Worm (Caenorhabditis elegans) whole organism, late embryonic: ENCODE results near the gene epc-1.
A peak's percentile ranks its signal among the peaks of the same experiment; 100 is the strongest.

Experiments
- C38D4.7 ChIP-seq: fragments of 200-800 bp; sonication (Bioruptor generic); optimal IDR thresholded peaks from 2 replicates; lab custom pipeline; 2018; ENCODE audit warnings: mild to moderate bottlenecking, missing genetic modification characterization, moderate library complexity, missing compliant biosample characterization
- F13H6.1 ChIP-seq: sonication (generic microtip); optimal IDR thresholded peaks from 2 replicates; lab custom pipeline; 2016; ENCODE audit warnings: missing genetic modification characterization, missing compliant biosample characterization
- K09A11.1 ChIP-seq: sonication (generic microtip); optimal IDR thresholded peaks from 2 replicates; lab custom pipeline; 2017; ENCODE audit warnings: antibody characterized with exemption, mild to moderate bottlenecking, missing genetic modification characterization, missing compliant biosample characterization; ENCODE audit not compliant: insufficient read depth
- T23F11.4 ChIP-seq: fragments of 200-800 bp; sonication (Bioruptor generic); optimal IDR thresholded peaks from 2 replicates; lab custom pipeline; 2018; ENCODE audit warnings: mild to moderate bottlenecking, missing genetic modification characterization, missing compliant biosample characterization
- Y22D7AL.16 ChIP-seq: sonication (generic microtip); optimal IDR thresholded peaks from 2 replicates; lab custom pipeline; 2016; ENCODE audit warnings: missing genetic modification characterization, missing compliant biosample characterization
- ahr-1 ChIP-seq: sonication (generic microtip); optimal IDR thresholded peaks from 2 replicates; lab custom pipeline; 2016; ENCODE audit warnings: missing genetic modification characterization, missing compliant biosample characterization
- ceh-18 ChIP-seq: sonication (generic microtip); optimal IDR thresholded peaks from 2 replicates; lab custom pipeline; 2016; ENCODE audit warnings: missing genetic modification characterization, missing compliant biosample characterization
- ceh-19 ChIP-seq: fragments of 200-800 bp; sonication (Bioruptor generic); optimal IDR thresholded peaks from 2 replicates; lab custom pipeline; 2018; ENCODE audit warnings: mild to moderate bottlenecking, missing genetic modification characterization, missing compliant biosample characterization
- ceh-2 ChIP-seq: sonication (generic microtip); optimal IDR thresholded peaks from 2 replicates; lab custom pipeline; 2016; ENCODE audit warnings: missing genotype, missing genetic modification characterization, missing compliant biosample characterization
- ceh-22 ChIP-seq: sonication (generic microtip); optimal IDR thresholded peaks from 2 replicates; lab custom pipeline; 2017; ENCODE audit warnings: missing biosample characterization, missing genetic modification characterization
- ceh-30 ChIP-seq: fragments of 150-350 bp; optimal IDR thresholded peaks from 2 replicates; lab custom pipeline; 2014; ENCODE audit warnings: missing biosample characterization, missing genetic modification characterization
- ceh-34 ChIP-seq: sonication (generic microtip); optimal IDR thresholded peaks from 2 replicates; lab custom pipeline; 2016; ENCODE audit warnings: mild to moderate bottlenecking, missing genetic modification characterization, missing compliant biosample characterization
- ceh-9 ChIP-seq: sonication (generic microtip); optimal IDR thresholded peaks from 2 replicates; lab custom pipeline; 2016; ENCODE audit warnings: mild to moderate bottlenecking, missing genetic modification characterization, inconsistent platforms, missing compliant biosample characterization
- dve-1 ChIP-seq: sonication (generic microtip); optimal IDR thresholded peaks from 2 replicates; lab custom pipeline; 2017; ENCODE audit warnings: antibody characterized with exemption, mild to moderate bottlenecking, missing genetic modification characterization, missing compliant biosample characterization
- elt-2 ChIP-seq: sonication (generic microtip); optimal IDR thresholded peaks from 2 replicates; lab custom pipeline; 2016; ENCODE audit warnings: missing genetic modification reagents, missing genetic modification characterization, missing compliant biosample characterization
- eyg-1 ChIP-seq: sonication (generic microtip); optimal IDR thresholded peaks from 2 replicates; lab custom pipeline; 2016; ENCODE audit warnings: missing genotype, missing genetic modification characterization, missing compliant biosample characterization
- fkh-6 ChIP-seq: sonication (generic microtip); optimal IDR thresholded peaks from 2 replicates; lab custom pipeline; 2016; ENCODE audit warnings: missing genetic modification characterization, missing compliant biosample characterization
- hlh-30 ChIP-seq: sonication (generic microtip); optimal IDR thresholded peaks from 2 replicates; lab custom pipeline; 2017; ENCODE audit warnings: antibody characterized with exemption, missing genetic modification characterization, missing compliant biosample characterization; ENCODE audit not compliant: insufficient read depth
- madf-2 ChIP-seq: sonication (generic microtip); optimal IDR thresholded peaks from 2 replicates; lab custom pipeline; 2017; ENCODE audit warnings: missing genetic modification characterization, missing compliant biosample characterization
- mec-3 ChIP-seq: sonication (generic microtip); optimal IDR thresholded peaks from 2 replicates; lab custom pipeline; 2016; ENCODE audit warnings: borderline replicate concordance, missing genetic modification characterization, missing compliant biosample characterization
- nfya-1 ChIP-seq: sonication (generic microtip); optimal IDR thresholded peaks from 2 replicates; lab custom pipeline; 2017; ENCODE audit warnings: missing genetic modification characterization, mild to moderate bottlenecking, missing compliant biosample characterization, antibody characterized with exemption, moderate library complexity
- nhr-11 ChIP-seq: fragments of 150-350 bp; optimal IDR thresholded peaks from 2 replicates; lab custom pipeline; 2014; ENCODE audit warnings: missing biosample characterization, missing genetic modification characterization
- pat-9 ChIP-seq: fragments of 200-800 bp; sonication (Bioruptor generic); optimal IDR thresholded peaks from 2 replicates; lab custom pipeline; 2018; ENCODE audit warnings: mild to moderate bottlenecking, missing genetic modification characterization, moderate library complexity, missing compliant biosample characterization
- pha-2 ChIP-seq: sonication (generic microtip); optimal IDR thresholded peaks from 2 replicates; lab custom pipeline; 2017; ENCODE audit warnings: mild to moderate bottlenecking, missing genetic modification characterization, missing compliant biosample characterization
- pha-4 ChIP-seq: fragments of 150-350 bp; optimal IDR thresholded peaks from 2 replicates; lab custom pipeline; 2018; ENCODE audit warnings: missing biosample characterization, missing genetic modification reagents, missing genetic modification characterization
- pqm-1 ChIP-seq: sonication (generic microtip); optimal IDR thresholded peaks from 2 replicates; lab custom pipeline; 2016; ENCODE audit warnings: missing genetic modification characterization, missing compliant biosample characterization
- ref-2 ChIP-seq: sonication (generic microtip); optimal IDR thresholded peaks from 2 replicates; lab custom pipeline; 2016; ENCODE audit warnings: missing genetic modification characterization, missing compliant biosample characterization
- rnt-1 ChIP-seq: sonication (generic microtip); optimal IDR thresholded peaks from 2 replicates; lab custom pipeline; 2016; ENCODE audit warnings: missing genetic modification characterization, missing compliant biosample characterization
- sox-4 ChIP-seq: sonication (generic microtip); optimal IDR thresholded peaks from 2 replicates; lab custom pipeline; 2017; ENCODE audit warnings: mild to moderate bottlenecking, missing genetic modification characterization, inconsistent platforms, missing compliant biosample characterization
- tbx-2 ChIP-seq: sonication (generic microtip); optimal IDR thresholded peaks from 2 replicates; lab custom pipeline; 2016; ENCODE audit warnings: missing genetic modification characterization, missing compliant biosample characterization
- tbx-7 ChIP-seq: sonication (generic microtip); optimal IDR thresholded peaks from 2 replicates; lab custom pipeline; 2016; ENCODE audit warnings: missing genotype, missing genetic modification characterization, missing compliant biosample characterization
- ttx-3 ChIP-seq: sonication (generic microtip); optimal IDR thresholded peaks from 2 replicates; lab custom pipeline; 2016; ENCODE audit warnings: missing genetic modification reagents, missing genetic modification characterization, missing compliant biosample characterization
- unc-42 ChIP-seq: sonication (generic microtip); optimal IDR thresholded peaks from 2 replicates; lab custom pipeline; 2016; ENCODE audit warnings: missing genotype, missing genetic modification characterization, missing compliant biosample characterization
- unc-55 ChIP-seq: sonication (generic microtip); optimal IDR thresholded peaks from 2 replicates; lab custom pipeline; 2017; ENCODE audit warnings: missing biosample characterization, missing genetic modification reagents, missing genetic modification characterization

Gene epc-1

ce11 chrIII:12642511-12643168 is 34.3 kb upstream of the epc-1 start:
- TF ChIP-seq madf-2 (tag; lab: Kevin White, UChicago), result no peak
- TF ChIP-seq F13H6.1, result no peak
- peak; percentile 93 for TF ChIP-seq dve-1 (tag; lab: Kevin White, UChicago)
- no peak for TF ChIP-seq tbx-7

- no peak for TF ChIP-seq ahr-1 (tag; lab: Kevin White, UChicago)
- TF ChIP-seq pha-2, result no peak
- TF ChIP-seq elt-2 (tag; lab: Kevin White, UChicago), result no peak
- TF ChIP-seq dve-1 (tag; lab: Kevin White, UChicago), result peak; percentile 53
- TF ChIP-seq fkh-6, result no peak
- peak; percentile 91 for TF ChIP-seq nfya-1 (tag; lab: Kevin White, UChicago)
- TF ChIP-seq, all 69 proteins: peak for 2
Measured at ce11 chrIII:12640386-12641024, 32.1 kb upstream of the epc-1 start.

ce11 chrIII:12639214-12639613 is 30.8 kb upstream of the epc-1 start:
- TF ChIP-seq Y22D7AL.16 (tag; lab: Kevin White, UChicago), result no peak
- TF ChIP-seq ceh-19 (GFP tag; lab: Kevin White, UChicago), result no peak
- no peak for TF ChIP-seq C38D4.7
- peak; percentile 88 for TF ChIP-seq nfya-1 (tag; lab: Kevin White, UChicago)

ce11 chrIII:12638592-12638991 is 30.2 kb upstream of the epc-1 start:
- no peak for TF ChIP-seq ceh-22 (tag; lab: Kevin White, UChicago)
- peak; percentile 81 for TF ChIP-seq nfya-1 (tag; lab: Kevin White, UChicago)

ce11 chrIII:12625875-12626649 is 17.7 kb upstream of the epc-1 start, which contains the start of gene pqn-80:
Gene pqn-80 (plus strand): TSS chrIII:12626568.
- peak; percentile 30 for TF ChIP-seq nfya-1 (tag; lab: Kevin White, UChicago)
- no peak for TF ChIP-seq nhr-11 (tag; lab: Kevin White, UChicago)
- TF ChIP-seq unc-42, result peak; percentile 71

ce11 chrIII:12624466-12624865 is 16.1 kb upstream of the epc-1 start, which contains the start of gene gtf-2A2:
Gene gtf-2A2 (plus strand): TSS chrIII:12624766.
- TF ChIP-seq tbx-7, result no peak
- TF ChIP-seq ttx-3 (tag; lab: Kevin White, UChicago), result no peak
- no peak for TF ChIP-seq rnt-1 (tag; lab: Kevin White, UChicago)
- no peak for TF ChIP-seq ceh-18 (tag; lab: Kevin White, UChicago)
- no peak for TF ChIP-seq tbx-2 (tag; lab: Kevin White, UChicago)
- TF ChIP-seq ceh-22 (tag; lab: Kevin White, UChicago), result no peak
- no peak for TF ChIP-seq T23F11.4 (GFP tag; lab: Kevin White, UChicago)
- no peak for TF ChIP-seq ceh-9
- TF ChIP-seq F13H6.1, result no peak
- no peak for TF ChIP-seq ceh-2

- TF ChIP-seq ceh-34 (tag; lab: Kevin White, UChicago), result no peak
- TF ChIP-seq mec-3 (tag; lab: Kevin White, UChicago), result no peak
- TF ChIP-seq fkh-6, result no peak
- peak; percentile 48 for TF ChIP-seq nfya-1 (tag; lab: Kevin White, UChicago)
- TF ChIP-seq rnt-1 (tag; lab: Kevin White, UChicago), result peak; percentile 69
- peak; percentile 94 for TF ChIP-seq elt-2 (tag; lab: Kevin White, UChicago)
- TF ChIP-seq pha-4, result no peak
- no peak for TF ChIP-seq sox-4 (tag; lab: Kevin White, UChicago)
- TF ChIP-seq pqm-1 (tag; lab: Kevin White, UChicago), result peak; percentile 26
- TF ChIP-seq pha-2, result peak; percentile 7
- TF ChIP-seq hlh-30 (tag; lab: Kevin White, UChicago), result peak; percentile 90
- TF ChIP-seq eyg-1 (tag; lab: Kevin White, UChicago), result no peak
- no peak for TF ChIP-seq pat-9 (tag; lab: Kevin White, UChicago)
- TF ChIP-seq unc-55 (GFP tag; lab: Kevin White, UChicago), result peak; percentile 13
- no peak for TF ChIP-seq K09A11.1
- TF ChIP-seq ref-2, result peak; percentile 61
- peak; percentile 88 for TF ChIP-seq ceh-22 (tag; lab: Kevin White, UChicago)
- peak; percentile 51 for TF ChIP-seq tbx-2 (tag; lab: Kevin White, UChicago)
- peak; percentile 54 for TF ChIP-seq dve-1 (tag; lab: Kevin White, UChicago)
- TF ChIP-seq ceh-30 (tag; lab: Kevin White, UChicago), result no peak
Measured at ce11 chrIII:12616990-12617393, 8.6 kb upstream of the epc-1 start.
